Worm (Caenorhabditis elegans) whole organism, L1 larva: ENCODE results near the gene cyp-35B2.

ENCODE experiments used
- F16B12.6 ChIP-seq: fragments of 150-350 bp; optimal IDR thresholded peaks from 2 replicates; lab custom pipeline; 2014; ENCODE audit warnings: missing biosample characterization, missing genetic modification characterization
- blmp-1 ChIP-seq: fragments of 150-350 bp; optimal IDR thresholded peaks from 2 replicates; lab custom pipeline; 2014; ENCODE audit warnings: missing biosample characterization, missing genetic modification characterization
- ces-1 ChIP-seq: fragments of 150-350 bp; optimal IDR thresholded peaks from 2 replicates; lab custom pipeline; 2014; ENCODE audit warnings: missing biosample characterization, missing genetic modification reagents, missing genetic modification characterization
- efl-3 ChIP-seq: fragments of 200-800 bp; sonication (Bioruptor generic); optimal IDR thresholded peaks from 2 replicates; lab custom pipeline; 2018; ENCODE audit warnings: mild to moderate bottlenecking, missing genetic modification characterization, missing compliant biosample characterization
- fos-1 ChIP-seq: fragments of 150-350 bp; optimal IDR thresholded peaks from 2 replicates; lab custom pipeline; 2014; ENCODE audit warnings: missing biosample characterization, missing genetic modification characterization
- lin-13 ChIP-seq: fragments of 150-350 bp; optimal IDR thresholded peaks from 2 replicates; lab custom pipeline; 2014; ENCODE audit warnings: missing biosample characterization, missing genetic modification reagents, missing genetic modification characterization
- lsy-2 ChIP-seq, 2 experiments: fragments of 150-350 bp; optimal IDR thresholded peaks; 2 replicates each; lab custom pipeline; 2014; ENCODE audit warnings: missing biosample characterization in 2 of 2, missing genetic modification characterization in 2 of 2
- mdl-1 ChIP-seq, 2 experiments: fragments of 150-350 bp; optimal IDR thresholded peaks; 2 replicates each; lab custom pipeline; 2014 to 2017; ENCODE audit warnings: missing biosample characterization in 2 of 2, missing genetic modification characterization in 2 of 2, inconsistent platforms in 1 of 2
- nhr-20 ChIP-seq: sonication (generic microtip); optimal IDR thresholded peaks from 2 replicates; lab custom pipeline; 2016; ENCODE audit warnings: mild to moderate bottlenecking, missing genetic modification characterization, missing compliant biosample characterization
- nhr-76 ChIP-seq: sonication (generic microtip); optimal IDR thresholded peaks from 2 replicates; lab custom pipeline; 2017; ENCODE audit warnings: missing biosample characterization, missing genetic modification characterization
- tbx-2 ChIP-seq: sonication (generic microtip); optimal IDR thresholded peaks from 2 replicates; lab custom pipeline; 2016; ENCODE audit warnings: missing genetic modification characterization, missing compliant biosample characterization
- unc-62 ChIP-seq: fragments of 150-350 bp; optimal IDR thresholded peaks from 2 replicates; lab custom pipeline; 2014; ENCODE audit warnings: missing biosample characterization, missing genetic modification reagents, missing genetic modification characterization
- ztf-11 ChIP-seq, 2 experiments: sonication (generic microtip); optimal IDR thresholded peaks; 2 replicates each; lab custom pipeline; 2016 to 2017; ENCODE audit warnings: missing genetic modification characterization in 2 of 2, missing biosample characterization in 1 of 2, missing compliant biosample characterization in 1 of 2

DNA sequence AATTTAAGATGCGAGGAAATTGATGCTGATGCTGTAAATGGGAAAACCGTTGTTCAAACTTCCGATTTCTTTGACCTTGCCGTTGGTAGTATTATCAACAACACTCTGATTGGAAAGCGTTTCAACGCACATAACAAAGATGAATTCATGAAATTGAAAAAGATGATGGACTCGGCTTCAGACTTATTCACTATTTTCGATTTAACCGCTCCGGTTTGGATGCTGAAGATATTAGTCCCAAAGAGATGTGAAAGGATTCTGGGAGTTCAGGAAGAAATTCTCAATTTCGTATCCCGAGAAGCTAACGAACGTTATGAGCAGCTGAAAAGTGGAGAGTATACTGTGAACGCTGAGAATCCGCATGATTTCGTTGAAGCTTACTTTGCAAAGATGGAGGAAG, 1.4 kb downstream of the cyp-35B2 start:
- TF ChIP-seq F16B12.6 (tag; lab: Kevin White, UChicago) (no peak), efl-3 (GFP tag; lab: Kevin White, UChicago) (no peak), tbx-2 (tag; lab: Kevin White, UChicago) (no peak), mdl-1 (tag; optimal IDR thresholded peaks at IDR 0.05; lab: Kevin White, UChicago) (no peak), lin-13 (GFP tag; lab: Kevin White, UChicago) (no peak), fos-1 (no peak), ztf-11 (tag; optimal IDR thresholded peaks at IDR 0.05; lab: Kevin White, UChicago) (no peak), ces-1 (GFP tag; lab: Kevin White, UChicago) (no peak), nhr-20 (no peak), nhr-76 (no peak), blmp-1 (no peak), lsy-2 (tag; optimal IDR thresholded peaks at IDR 0.05; lab: Kevin White, UChicago) (no peak), unc-62 (GFP tag; lab: Kevin White, UChicago) (no peak)
